Worm (Caenorhabditis elegans): ENCODE data around the gene F48G7.8.

ce11 chrV:660210-660609, 32.7 kb upstream of the F48G7.8 start, which contains the start of gene F31F4.17:
- TF ChIP-seq rnt-1 (tag; optimal IDR thresholded peaks at IDR 0.05): no peak
- TF ChIP-seq ceh-34 (tag; optimal IDR thresholded peaks at IDR 0.05): no peak
- no peak for TF ChIP-seq Y22D7AL.16 (tag; optimal IDR thresholded peaks at IDR 0.05)
- no peak for TF ChIP-seq sox-2 (GFP tag; IDR thresholded peaks at IDR 0.05)
- TF ChIP-seq ama-1 (optimal IDR thresholded peaks at IDR 0.05): no peak
